Fruit fly (Drosophila melanogaster): ENCODE results near the gene CG31760.
A peak's percentile ranks its signal among the peaks of the same experiment; 100 is the strongest.

The CG31760 gene

dm6 chr2L:12177621-12178020 lies 35.0 kb downstream of the CG31760 start, which contains the start of gene atilla:
atilla (minus strand) TSS chr2L:12177886.
- TF ChIP-seq CG10348 (GFP tag; IDR thresholded peaks at IDR 0.05) (no peak), CG14655 (GFP tag; optimal IDR thresholded peaks at IDR 0.05) (no peak)

dm6 chr2L:12192978-12193377 lies 50.4 kb downstream of the CG31760 start:
- TF ChIP-seq CG15710 (tag; optimal IDR thresholded peaks at IDR 0.05) (peak; percentile 59), CG8159 (tag; optimal IDR thresholded peaks at IDR 0.05) (peak; percentile 65), CG34367 (tag; optimal IDR thresholded peaks at IDR 0.05) (peak; percentile 47), fd96Ca (GFP tag; IDR thresholded peaks at IDR 0.05) (no peak), gl (tag; optimal IDR thresholded peaks at IDR 0.05) (no peak), rn (GFP tag; IDR thresholded peaks at IDR 0.05) (no peak), Pif1B (GFP tag; optimal IDR thresholded peaks at IDR 0.05) (no peak), EcR (GFP tag; optimal IDR thresholded peaks at IDR 0.05) (no peak), CG12605 (GFP tag; IDR thresholded peaks at IDR 0.05) (no peak), CG8301 (tag; optimal IDR thresholded peaks at IDR 0.05) (no peak), CG17806 (tag; optimal IDR thresholded peaks at IDR 0.05) (peak; percentile 54), CG14655 (GFP tag; optimal IDR thresholded peaks at IDR 0.05) (peak; percentile 34), CG13204 (GFP tag; optimal IDR thresholded peaks at IDR 0.05) (no peak), Snoo (tag; optimal IDR thresholded peaks at IDR 0.05) (no peak), CG9948 (tag; optimal IDR thresholded peaks at IDR 0.05) (peak; percentile 59), D1 (tag; optimal IDR thresholded peaks at IDR 0.05) (no peak), Pif1A (GFP tag; optimal IDR thresholded peaks at IDR 0.05) (peak; percentile 11)

- TF ChIP-seq CG4496 (GFP tag; IDR thresholded peaks at IDR 0.05) (peak; percentile 28; the same call in 1 of the 3 replicates), CG17806 (tag; optimal IDR thresholded peaks at IDR 0.05) (no peak), fd96Ca (GFP tag; IDR thresholded peaks at IDR 0.05) (peak; percentile 39; the same call in 1 of the 3 replicates)
Measured at dm6 chr2L:12194858-12195257, 52.3 kb downstream of the CG31760 start.

- no peak for TF ChIP-seq CG12605 (GFP tag; IDR thresholded peaks at IDR 0.05)
Measured at dm6 chr2L:12200990-12201389, 58.4 kb downstream of the CG31760 start.

dm6 chr2L:12207549-12207948 lies 65.0 kb downstream of the CG31760 start, which contains the start of gene CG31759:
CG31759 (plus strand) TSS chr2L:12207709.
- TF ChIP-seq CG8301 (tag; optimal IDR thresholded peaks at IDR 0.05) (no peak), CG15710 (tag; optimal IDR thresholded peaks at IDR 0.05) (no peak), fd96Ca (GFP tag; IDR thresholded peaks at IDR 0.05) (no peak), CG10348 (GFP tag; IDR thresholded peaks at IDR 0.05) (no peak), EcR (GFP tag; optimal IDR thresholded peaks at IDR 0.05) (no peak), Snoo (tag; optimal IDR thresholded peaks at IDR 0.05) (no peak), CG17806 (tag; optimal IDR thresholded peaks at IDR 0.05) (no peak), CG4496 (GFP tag; IDR thresholded peaks at IDR 0.05) (no peak), CG32121 (GFP tag; IDR thresholded peaks at IDR 0.05) (no peak), rn (GFP tag; IDR thresholded peaks at IDR 0.05) (no peak), CG9948 (tag; optimal IDR thresholded peaks at IDR 0.05) (no peak), D1 (tag; optimal IDR thresholded peaks at IDR 0.05) (no peak), CG12605 (GFP tag; IDR thresholded peaks at IDR 0.05) (no peak), Pif1A (GFP tag; optimal IDR thresholded peaks at IDR 0.05) (no peak), gl (tag; optimal IDR thresholded peaks at IDR 0.05) (no peak), Pif1B (GFP tag; optimal IDR thresholded peaks at IDR 0.05) (no peak), CG8159 (tag; optimal IDR thresholded peaks at IDR 0.05) (no peak), Ets98B (GFP tag; IDR thresholded peaks at IDR 0.05) (no peak), CG13204 (GFP tag; optimal IDR thresholded peaks at IDR 0.05) (no peak)
